Worm (Caenorhabditis elegans): ENCODE measurements around the gene asg-2.

DNA sequence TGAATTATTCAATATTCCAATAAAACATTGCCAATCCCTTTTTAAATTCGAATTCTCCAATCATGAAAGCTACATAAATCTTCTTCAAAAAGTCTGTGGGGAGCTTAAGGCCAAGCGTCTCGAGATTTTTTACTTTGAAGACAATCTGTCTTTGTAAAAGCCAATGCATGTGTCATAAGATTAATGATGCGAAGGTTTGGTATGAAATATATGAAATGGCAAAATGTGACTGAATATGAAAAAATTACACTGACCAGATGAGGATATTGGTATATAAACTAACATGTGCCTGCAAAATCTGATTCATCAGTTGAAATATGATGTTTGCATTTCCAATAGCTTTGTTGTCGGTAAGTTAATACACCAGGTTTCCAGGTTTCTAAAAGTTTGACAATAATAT lies 4.9 kb downstream of the asg-2 start, which contains the start of gene C53B7.2:
- TF ChIP-seq K12H6.12 (tag; optimal IDR thresholded peaks at IDR 0.05) = no peak
- TF ChIP-seq ceh-27 (GFP tag; optimal IDR thresholded peaks at IDR 0.05) = no peak
- no peak for TF ChIP-seq pbrm-1 (GFP tag; IDR thresholded peaks at IDR 0.05)
- no peak for TF ChIP-seq ccch-3 (GFP tag; optimal IDR thresholded peaks at IDR 0.05)
- TF ChIP-seq dpl-1 (GFP tag; optimal IDR thresholded peaks at IDR 0.05) = no peak
- no peak for TF ChIP-seq unc-62 (GFP tag; optimal IDR thresholded peaks at IDR 0.05)

All from whole organism, young adult.